Worm (Caenorhabditis elegans): ENCODE measurements around the gene B0035.18.

The B0035.18 gene

ce11 chrIV:11348822-11349221 is 28.7 kb downstream of the B0035.18 start:
- no peak for TF ChIP-seq snpc-3.4 (tag; optimal IDR thresholded peaks at IDR 0.05)
- TF ChIP-seq lsy-27 (tag; optimal IDR thresholded peaks at IDR 0.05; ENCODE audit: borderline replicate concordance, insufficient read depth) = no peak
- TF ChIP-seq mes-4 (tag; optimal IDR thresholded peaks at IDR 0.05) = no peak
- TF ChIP-seq F37B4.10 (GFP tag; IDR thresholded peaks at IDR 0.05) = no peak
- no peak for TF ChIP-seq B0019.2 (GFP tag; conservative IDR thresholded peaks at IDR 0.05)
- no peak for TF ChIP-seq cebp-1 (GFP tag; IDR thresholded peaks at IDR 0.05)
- no peak for TF ChIP-seq cebp-1 (tag; optimal IDR thresholded peaks at IDR 0.05)
- TF ChIP-seq nfya-2 (GFP tag; IDR thresholded peaks at IDR 0.05) = no peak
- TF ChIP-seq madf-10 (tag; optimal IDR thresholded peaks at IDR 0.05) = no peak
- no peak for TF ChIP-seq lin-40 (tag; optimal IDR thresholded peaks at IDR 0.05)
- TF ChIP-seq Y56A3A.18 (GFP tag; IDR thresholded peaks at IDR 0.05) = no peak
- no peak for TF ChIP-seq fkh-3 (tag; optimal IDR thresholded peaks at IDR 0.05)
- no peak for TF ChIP-seq cebp-2 (GFP tag; IDR thresholded peaks at IDR 0.05)
- no peak for TF ChIP-seq F23B12.7 (tag; optimal IDR thresholded peaks at IDR 0.05; ENCODE audit: insufficient read depth)
- no peak for TF ChIP-seq let-607 (tag; optimal IDR thresholded peaks at IDR 0.05)
- TF ChIP-seq B0035.1 (tag; optimal IDR thresholded peaks at IDR 0.05) = no peak
- no peak for TF ChIP-seq tbp1 (GFP tag; optimal IDR thresholded peaks at IDR 0.05)
- TF ChIP-seq akir-1 (GFP tag; optimal IDR thresholded peaks at IDR 0.05) = no peak
- no peak for TF ChIP-seq ztf-28 (GFP tag; IDR thresholded peaks at IDR 0.05)
- TF ChIP-seq hlh-12 (tag; optimal IDR thresholded peaks at IDR 0.05) = no peak
- no peak for TF ChIP-seq F39B2.1 (GFP tag; IDR thresholded peaks at IDR 0.05)

- TF ChIP-seq dox-1 (GFP tag; IDR thresholded peaks at IDR 0.05) (no peak), lag-1 (GFP tag; IDR thresholded peaks at IDR 0.05) (no peak), snpc-3.4 (tag; optimal IDR thresholded peaks at IDR 0.05) (no peak), mxl-1 (tag; optimal IDR thresholded peaks at IDR 0.05) (no peak), ekl-4 (GFP tag; IDR thresholded peaks at IDR 0.05) (no peak), zfh-2 (GFP tag; conservative IDR thresholded peaks at IDR 0.05) (no peak), hmg-20 (GFP tag; IDR thresholded peaks at IDR 0.05) (no peak), bed-1 (GFP tag; IDR thresholded peaks at IDR 0.05) (no peak), hmg-1.2 (GFP tag; IDR thresholded peaks at IDR 0.05) (no peak), atf-7 (tag; optimal IDR thresholded peaks at IDR 0.05) (no peak), attf-6 (GFP tag; IDR thresholded peaks at IDR 0.05) (no peak), egrh-3 (GFP tag; IDR thresholded peaks at IDR 0.05) (no peak)
Measured at ce11 chrIV:11349747-11350146, 29.6 kb downstream of the B0035.18 start.

- no peak for TF ChIP-seq madf-6 (GFP tag; IDR thresholded peaks at IDR 0.05)
- TF ChIP-seq zim-3 (tag; optimal IDR thresholded peaks at IDR 0.05) = no peak
- no peak for TF ChIP-seq ceh-58 (GFP tag; IDR thresholded peaks at IDR 0.05)
- no peak for TF ChIP-seq ztf-3 (GFP tag; optimal IDR thresholded peaks at IDR 0.05)
- no peak for TF ChIP-seq hmg-20 (GFP tag; IDR thresholded peaks at IDR 0.05)
- TF ChIP-seq snpc-1.3 (tag; optimal IDR thresholded peaks at IDR 0.05; ENCODE audit: insufficient read depth) = no peak
- no peak for TF ChIP-seq nhr-90 (tag; optimal IDR thresholded peaks at IDR 0.05)
- no peak for TF ChIP-seq attf-3 (GFP tag; conservative IDR thresholded peaks at IDR 0.05)
- no peak for TF ChIP-seq lin-35 (GFP tag; optimal IDR thresholded peaks at IDR 0.05)
- no peak for TF ChIP-seq cebp-2 (GFP tag; IDR thresholded peaks at IDR 0.05)
- no peak for TF ChIP-seq D2030.7 (GFP tag; IDR thresholded peaks at IDR 0.05)
- no peak for TF ChIP-seq lin-26 (GFP tag; IDR thresholded peaks at IDR 0.05)
- TF ChIP-seq tbp1 (GFP tag; optimal IDR thresholded peaks at IDR 0.05) = no peak
- no peak for TF ChIP-seq sea-2 (GFP tag; IDR thresholded peaks at IDR 0.05)
- TF ChIP-seq B0261.1 (tag; optimal IDR thresholded peaks at IDR 0.05) = no peak
- TF ChIP-seq F33H1.4 (GFP tag; IDR thresholded peaks at IDR 0.05) = no peak
- no peak for TF ChIP-seq nhr-80 (tag; optimal IDR thresholded peaks at IDR 0.05)
Measured at ce11 chrIV:11350809-11351208, 30.7 kb downstream of the B0035.18 start.
